Fruit fly (Drosophila melanogaster) whole organism, pupa: Measurements from ENCODE around the gene Npc2c.

Experiments used
- CG10348 ChIP-seq: fragments of 200-800 bp; sonication (Bioruptor generic); IDR thresholded peaks from 2 replicates; pipeline ENCODE4 v1.3.6; 2022; ENCODE audit warnings: missing biosample characterization, missing genetic modification characterization
- CG14655 ChIP-seq: fragments of 200-800 bp; sonication (Bioruptor generic); optimal IDR thresholded peaks from 3 replicates; lab custom pipeline; 2017; ENCODE audit warnings: mild to moderate bottlenecking, missing biosample characterization, missing genetic modification reagents, missing genetic modification characterization
- CG8159 ChIP-seq: fragments of 200-800 bp; sonication (Bioruptor generic); optimal IDR thresholded peaks from 3 replicates; lab custom pipeline; 2018; ENCODE audit warnings: missing biosample characterization, mild to moderate bottlenecking, missing genetic modification characterization, moderate library complexity
- Snoo ChIP-seq: fragments of 200-800 bp; sonication (Bioruptor generic); optimal IDR thresholded peaks from 3 replicates; lab custom pipeline; 2017; ENCODE audit warnings: missing biosample characterization, mild to moderate bottlenecking, missing genetic modification characterization, inconsistent platforms
- gl ChIP-seq: fragments of 200-800 bp; sonication (Bioruptor generic); optimal IDR thresholded peaks from 2 replicates; lab custom pipeline; 2018; ENCODE audit warnings: missing biosample characterization, mild to moderate bottlenecking, missing genetic modification characterization

dm6 chr3R:10108289-10108928, 48.4 kb downstream of the Npc2c start:
- TF ChIP-seq CG8159 (tag; lab: Kevin White, UChicago) = no peak
- TF ChIP-seq Snoo (tag; lab: Kevin White, UChicago) = no peak
- no peak for TF ChIP-seq CG14655 (GFP tag; lab: Kevin White, UChicago)
- TF ChIP-seq CG10348 (GFP tag; lab: Robert Waterston, UW) = no peak
- TF ChIP-seq gl = no peak
